Fruit fly (Drosophila melanogaster): ENCODE measurements around the gene elm.
A peak's percentile ranks its signal among the peaks of the same experiment; 100 is the strongest.

Gene elm

DNA sequence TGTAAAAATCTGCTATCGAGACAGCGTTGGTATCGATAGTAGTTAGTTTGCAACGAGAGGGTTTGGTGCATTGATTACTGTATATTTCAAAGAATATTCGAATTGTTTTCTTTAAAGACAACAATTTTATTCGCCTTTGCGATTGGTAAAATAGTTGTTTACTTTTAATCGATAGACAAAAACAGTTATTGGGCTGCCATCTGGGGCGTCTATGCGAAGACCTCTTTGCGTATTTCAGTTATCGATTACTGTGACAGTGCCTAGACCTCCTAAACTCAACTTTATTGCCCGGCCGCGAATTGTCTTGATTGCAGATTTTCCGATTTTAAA is 41.6 kb downstream of the elm start, which contains the start of gene Atu (continued):
- TF ChIP-seq BEAF-32 (GFP tag; optimal IDR thresholded peaks at IDR 0.05) = peak; percentile 96
- TF ChIP-seq Sox100B (GFP tag; optimal IDR thresholded peaks at IDR 0.05) = no peak
- TF ChIP-seq CG17829 (tag; optimal IDR thresholded peaks at IDR 0.05) = peak; percentile 49
- no peak for TF ChIP-seq Ada2b (GFP tag; IDR thresholded peaks at IDR 0.05)
- no peak for TF ChIP-seq Mrtf (GFP tag; IDR thresholded peaks at IDR 0.05)
- no peak for TF ChIP-seq dimm (GFP tag; IDR thresholded peaks at IDR 0.05)
- TF ChIP-seq CG8765 (GFP tag; IDR thresholded peaks at IDR 0.05) = no peak
- no peak for TF ChIP-seq cwo (GFP tag; optimal IDR thresholded peaks at IDR 0.05)
- no peak for TF ChIP-seq CG11085 (GFP tag; IDR thresholded peaks at IDR 0.05)
- TF ChIP-seq pan (optimal IDR thresholded peaks at IDR 0.05) = no peak
- TF ChIP-seq pan (GFP tag; optimal IDR thresholded peaks at IDR 0.05 in 1 of 2, IDR thresholded peaks at IDR 0.05 in 1 of 2) = peak in 1 of 2 experiments; percentile 17
- TF ChIP-seq scrt (GFP tag; optimal IDR thresholded peaks at IDR 0.05) = no peak
- TF ChIP-seq repo (GFP tag; optimal IDR thresholded peaks at IDR 0.05) = no peak
- TF ChIP-seq CG4360 (GFP tag; IDR thresholded peaks at IDR 0.05) = no peak
- TF ChIP-seq ranshi (GFP tag; IDR thresholded peaks at IDR 0.05) = no peak
- TF ChIP-seq odd (GFP tag; optimal IDR thresholded peaks at IDR 0.05) = no peak
- TF ChIP-seq CHES-1-like (GFP tag; optimal IDR thresholded peaks at IDR 0.05) = peak; percentile 88
- TF ChIP-seq CG1602 (GFP tag; optimal IDR thresholded peaks at IDR 0.05) = no peak
- TF ChIP-seq run (tag; optimal IDR thresholded peaks at IDR 0.05) = no peak
- TF ChIP-seq nau (GFP tag; optimal IDR thresholded peaks at IDR 0.05) = no peak
- no peak for TF ChIP-seq CG6683 (GFP tag; optimal IDR thresholded peaks at IDR 0.05)
- TF ChIP-seq CG10321 (GFP tag; IDR thresholded peaks at IDR 0.05) = no peak
- no peak for TF ChIP-seq pros (GFP tag; optimal IDR thresholded peaks at IDR 0.05)
- no peak for TF ChIP-seq CG3163 (GFP tag; optimal IDR thresholded peaks at IDR 0.05)
- no peak for TF ChIP-seq CG10543 (GFP tag; optimal IDR thresholded peaks at IDR 0.05)
- TF ChIP-seq CG3838 (GFP tag; optimal IDR thresholded peaks at IDR 0.05) = no peak
- peak; percentile 38 for TF ChIP-seq Dp (GFP tag; optimal IDR thresholded peaks at IDR 0.05)
- peak; percentile 32 for TF ChIP-seq Dad (GFP tag; optimal IDR thresholded peaks at IDR 0.05)
- no peak for TF ChIP-seq CG4707 (GFP tag; optimal IDR thresholded peaks at IDR 0.05)
- TF ChIP-seq Scr (GFP tag; IDR thresholded peaks at IDR 0.05; ENCODE audit: partially characterized antibody) = peak; percentile 94
- TF ChIP-seq CTCF (GFP tag; optimal IDR thresholded peaks at IDR 0.05) = no peak
- peak; percentile 66 for TF ChIP-seq Ets97D (GFP tag; optimal IDR thresholded peaks at IDR 0.05)
- peak; percentile 83 for TF ChIP-seq bbx (GFP tag; IDR thresholded peaks at IDR 0.05; ENCODE audit: partially characterized antibody)
- no peak for TF ChIP-seq CG33557 (GFP tag; optimal IDR thresholded peaks at IDR 0.05)
- TF ChIP-seq CG18011 (GFP tag; optimal IDR thresholded peaks at IDR 0.05) = no peak
- peak; percentile 85 for TF ChIP-seq nerfin-2 (GFP tag; IDR thresholded peaks at IDR 0.05; ENCODE audit: partially characterized antibody)
- TF ChIP-seq bigmax (GFP tag; optimal IDR thresholded peaks at IDR 0.05) = no peak
- no peak for TF ChIP-seq CG7745 (tag; optimal IDR thresholded peaks at IDR 0.05)
- TF ChIP-seq CG10654 (GFP tag; optimal IDR thresholded peaks at IDR 0.05) = no peak
- TF ChIP-seq mirr (GFP tag; optimal IDR thresholded peaks at IDR 0.05) = no peak
- TF ChIP-seq CG1024 (GFP tag; IDR thresholded peaks at IDR 0.05) = no peak
- TF ChIP-seq aop (GFP tag; IDR thresholded peaks at IDR 0.05) = no peak
- TF ChIP-seq CG34376 (GFP tag; optimal IDR thresholded peaks at IDR 0.05) = no peak
- no peak for TF ChIP-seq bcd (GFP tag; optimal IDR thresholded peaks at IDR 0.05)
- TF ChIP-seq CG5953 (GFP tag; IDR thresholded peaks at IDR 0.05) = no peak
- peak; percentile 63 for TF ChIP-seq Myb (GFP tag; optimal IDR thresholded peaks at IDR 0.05)
- TF ChIP-seq Fer2 (tag; optimal IDR thresholded peaks at IDR 0.05) = no peak
- peak; percentile 17 for TF ChIP-seq CG4424 (GFP tag; optimal IDR thresholded peaks at IDR 0.05)
- peak; percentile 6; the same call in 1 of the 2 replicates for TF ChIP-seq onecut (GFP tag; IDR thresholded peaks at IDR 0.05)
- TF ChIP-seq Lim3 (GFP tag; IDR thresholded peaks at IDR 0.05) = no peak
- TF ChIP-seq Abd-B (GFP tag; optimal IDR thresholded peaks at IDR 0.05) = peak; percentile 73
- TF ChIP-seq CG9876 (GFP tag; optimal IDR thresholded peaks at IDR 0.05) = no peak
- peak; percentile 86 for TF ChIP-seq Dref (GFP tag; IDR thresholded peaks at IDR 0.05)

Data from whole organism, embryonic.